Fruit fly (Drosophila melanogaster) whole organism, embryonic: Measurements from ENCODE around the gene CG33098.

ENCODE experiments used
- CG1024 ChIP-seq: fragments of 200-800 bp; sonication (Bioruptor generic); IDR thresholded peaks from 2 replicates; pipeline ENCODE4 v1.3.6; 2022; ENCODE audit warnings: missing biosample characterization, missing genetic modification characterization
- CG10959 ChIP-seq: fragments of 200-800 bp; sonication (Bioruptor generic); IDR thresholded peaks from 2 replicates; pipeline ENCODE4 v1.3.6; 2022; ENCODE audit warnings: missing biosample characterization, missing genetic modification characterization
- CG11504 ChIP-seq: fragments of 200-800 bp; sonication (Bioruptor generic); optimal IDR thresholded peaks from 3 replicates; lab custom pipeline; 2019; ENCODE audit warnings: missing biosample characterization, mild to moderate bottlenecking, missing genetic modification characterization, moderate library complexity
- CG12659 ChIP-seq: fragments of 200-800 bp; sonication (Bioruptor generic); optimal IDR thresholded peaks from 3 replicates; lab custom pipeline; 2017; ENCODE audit warnings: mild to moderate bottlenecking, missing biosample characterization, missing genetic modification reagents, missing genetic modification characterization
- CG13424 ChIP-seq: fragments of 200-800 bp; sonication (Bioruptor generic); optimal IDR thresholded peaks from 2 replicates; lab custom pipeline; 2019; ENCODE audit warnings: missing biosample characterization, mild to moderate bottlenecking, missing genetic modification characterization, moderate library complexity
- CG13775 ChIP-seq: fragments of 200-800 bp; sonication (Bioruptor generic); optimal IDR thresholded peaks from 3 replicates; lab custom pipeline; 2017; ENCODE audit warnings: missing biosample characterization, mild to moderate bottlenecking, missing genetic modification characterization
- CG18262 ChIP-seq: fragments of 200-800 bp; optimal IDR thresholded peaks from 3 replicates; lab custom pipeline; 2019; ENCODE audit warnings: missing biosample characterization, mild to moderate bottlenecking, missing genetic modification characterization, moderate library complexity
- CG18599 ChIP-seq: fragments of 200-800 bp; sonication (Bioruptor generic); optimal IDR thresholded peaks from 3 replicates; lab custom pipeline; 2017; ENCODE audit warnings: missing biosample characterization, missing genetic modification characterization, mild to moderate bottlenecking, moderate library complexity, missing genetic modification reagents
- CG2120 ChIP-seq: fragments of 200-800 bp; sonication (Bioruptor generic); optimal IDR thresholded peaks from 3 replicates; lab custom pipeline; 2016; ENCODE audit warnings: missing biosample characterization, missing genetic modification characterization
- CG30403 ChIP-seq: fragments of 200-800 bp; sonication (Bioruptor generic); optimal IDR thresholded peaks from 3 replicates; lab custom pipeline; 2016; ENCODE audit warnings: missing biosample characterization, missing genetic modification characterization
- CG8290 ChIP-seq, 3 experiments: fragments of 200-800 bp; sonication (Bioruptor generic); optimal IDR thresholded peaks; 2 replicates each; lab custom pipeline; 2016 to 2019; ENCODE audit warnings: missing biosample characterization in 3 of 3, missing genetic modification characterization in 3 of 3, mild to moderate bottlenecking in 2 of 3, moderate library complexity in 1 of 3
- CG8388 ChIP-seq: fragments of 200-800 bp; sonication (Bioruptor generic); optimal IDR thresholded peaks from 2 replicates; lab custom pipeline; 2019; ENCODE audit warnings: missing biosample characterization, mild to moderate bottlenecking, missing genetic modification characterization, moderate library complexity
- Camta ChIP-seq: fragments of 200-800 bp; sonication (Bioruptor generic); optimal IDR thresholded peaks from 2 replicates; lab custom pipeline; 2016; ENCODE audit warnings: missing biosample characterization, missing genetic modification characterization
- Chrac-16 ChIP-seq: fragments of 200-800 bp; sonication (Bioruptor generic); optimal IDR thresholded peaks from 3 replicates; lab custom pipeline; 2016; ENCODE audit warnings: missing biosample characterization, missing genetic modification characterization
- Dad ChIP-seq: fragments of 200-800 bp; sonication (Bioruptor generic); optimal IDR thresholded peaks from 3 replicates; lab custom pipeline; 2016; ENCODE audit warnings: missing biosample characterization, missing genetic modification characterization
- Deaf1 ChIP-seq: fragments of 200-800 bp; optimal IDR thresholded peaks from 3 replicates; lab custom pipeline; 2019; ENCODE audit warnings: missing biosample characterization, mild to moderate bottlenecking, missing genetic modification characterization, moderate library complexity
- Dip2 ChIP-seq: fragments of 200-800 bp; sonication (Bioruptor generic); IDR thresholded peaks from 2 replicates; pipeline ENCODE4 v1.3.6; 2022; ENCODE audit warnings: missing biosample characterization, missing genetic modification characterization
- Dll ChIP-seq: fragments of 200-800 bp; sonication (Bioruptor generic); IDR thresholded peaks from 4 replicates; pipeline ENCODE4 v1.3.6; 2022; ENCODE audit warnings: missing biosample characterization, missing genetic modification characterization; ENCODE audit not compliant: partially characterized antibody
- Dref ChIP-seq: fragments of 200-800 bp; sonication (Bioruptor generic); IDR thresholded peaks from 2 replicates; pipeline ENCODE4 v1.3.6; 2022; ENCODE audit warnings: missing biosample characterization, missing genetic modification characterization
- Elba2 ChIP-seq: fragments of 200-800 bp; sonication (Bioruptor generic); optimal IDR thresholded peaks from 3 replicates; lab custom pipeline; 2016; ENCODE audit warnings: missing biosample characterization, missing genetic modification characterization
- Ets65A ChIP-seq: fragments of 200-800 bp; sonication (Bioruptor generic); peaks from one replicate; lab custom pipeline; 2016; ENCODE audit warnings: missing biosample characterization, missing genetic modification characterization
- Rfx ChIP-seq: fragments of 200-800 bp; sonication (Bioruptor generic); IDR thresholded peaks from 2 replicates; pipeline ENCODE4 v1.3.6; 2022; ENCODE audit warnings: missing biosample characterization, missing genetic modification characterization
- amos ChIP-seq: fragments of 200-800 bp; sonication (Bioruptor generic); IDR thresholded peaks from 2 replicates; pipeline ENCODE4 v1.3.6; 2022; ENCODE audit warnings: missing biosample characterization, missing genetic modification characterization; ENCODE audit not compliant: partially characterized antibody
- aop ChIP-seq: fragments of 200-800 bp; sonication (Bioruptor generic); IDR thresholded peaks from 2 replicates; pipeline ENCODE4 v1.3.6; 2022; ENCODE audit warnings: missing biosample characterization, missing genetic modification characterization
- bbx ChIP-seq: fragments of 200-800 bp; sonication (Bioruptor generic); IDR thresholded peaks from 2 replicates; pipeline ENCODE4 v1.3.6; 2022; ENCODE audit warnings: missing biosample characterization, missing genetic modification characterization; ENCODE audit not compliant: partially characterized antibody
- caup ChIP-seq: fragments of 200-800 bp; sonication (Bioruptor generic); optimal IDR thresholded peaks from 3 replicates; lab custom pipeline; 2017; ENCODE audit warnings: missing biosample characterization, mild to moderate bottlenecking, missing genetic modification characterization, moderate library complexity; ENCODE audit not compliant: severe bottlenecking
- fd96Cb ChIP-seq: fragments of 200-800 bp; sonication (Bioruptor generic); optimal IDR thresholded peaks from 2 replicates; lab custom pipeline; 2018; ENCODE audit warnings: missing biosample characterization, mild to moderate bottlenecking, missing genetic modification characterization, moderate library complexity
- gcm ChIP-seq: fragments of 200-800 bp; sonication (Bioruptor generic); optimal IDR thresholded peaks from 2 replicates; lab custom pipeline; 2019; ENCODE audit warnings: missing biosample characterization, mild to moderate bottlenecking, missing genetic modification characterization, moderate library complexity
- grau ChIP-seq: fragments of 200-800 bp; optimal IDR thresholded peaks from 3 replicates; lab custom pipeline; 2019; ENCODE audit warnings: missing biosample characterization, mild to moderate bottlenecking, missing genetic modification characterization, moderate library complexity
- hkb ChIP-seq, 2 experiments: fragments of 200-800 bp in 1 of 2; fragments of >200 bp in 1 of 2; sonication (Bioruptor generic) in 1 of 2; IDR thresholded peaks in 1 of 2; optimal IDR thresholded peaks in 1 of 2; 2 replicates each; pipeline versions ENCODE4 v1.3.6 to Lab custom; 2017 to 2022; ENCODE audit warnings: missing biosample characterization in 1 of 2, missing genetic modification characterization in 1 of 2
- ind ChIP-seq: fragments of 200-800 bp; sonication (Bioruptor generic); optimal IDR thresholded peaks from 3 replicates; lab custom pipeline; 2016; ENCODE audit warnings: missing biosample characterization, missing genetic modification characterization
- insv ChIP-seq, 2 experiments: fragments of 200-800 bp; sonication (Bioruptor generic); optimal IDR thresholded peaks; 3 replicates each; lab custom pipeline; 2016 to 2018; ENCODE audit warnings: missing biosample characterization in 2 of 2, missing genetic modification characterization in 2 of 2
- jing ChIP-seq: fragments of 200-800 bp; sonication (Bioruptor generic); optimal IDR thresholded peaks from 2 replicates; lab custom pipeline; 2018; ENCODE audit warnings: missing biosample characterization, mild to moderate bottlenecking, missing genetic modification characterization
- lbe ChIP-seq: fragments of 200-800 bp; sonication (Bioruptor generic); optimal IDR thresholded peaks from 2 replicates; lab custom pipeline; 2016; ENCODE audit warnings: missing biosample characterization, mild to moderate bottlenecking, missing genetic modification characterization
- lilli ChIP-seq: fragments of 200-800 bp; sonication (Bioruptor generic); optimal IDR thresholded peaks from 3 replicates; lab custom pipeline; 2016; ENCODE audit warnings: missing biosample characterization, missing genetic modification characterization
- lola ChIP-seq, 3 experiments: fragments of >200 bp in 2 of 3; fragments of 200-800 bp in 1 of 3; sonication (Bioruptor generic) in 1 of 3; optimal IDR thresholded peaks; 2 replicates each; lab custom pipeline; 2017 to 2019; ENCODE audit warnings: missing biosample characterization in 3 of 3, missing genetic modification characterization in 3 of 3, mild to moderate bottlenecking in 1 of 3, moderate library complexity in 1 of 3
- lov ChIP-seq, 2 experiments: fragments of 200-800 bp in 1 of 2; fragments of >200 bp in 1 of 2; sonication (Bioruptor generic) in 1 of 2; IDR thresholded peaks in 1 of 2; optimal IDR thresholded peaks in 1 of 2; 2 replicates in 1 of 2; 3 replicates in 1 of 2; pipeline versions ENCODE4 v1.3.6 to Lab custom; 2017 to 2022; ENCODE audit warnings: missing biosample characterization in 1 of 2, missing genetic modification characterization in 1 of 2
- luna ChIP-seq: fragments of 200-800 bp; sonication (Bioruptor generic); optimal IDR thresholded peaks from 2 replicates; lab custom pipeline; 2016; ENCODE audit warnings: missing biosample characterization, missing genetic modification characterization
- nerfin-1 ChIP-seq: fragments of 200-800 bp; sonication (Bioruptor generic); optimal IDR thresholded peaks from 3 replicates; lab custom pipeline; 2019; ENCODE audit warnings: missing biosample characterization, mild to moderate bottlenecking, missing genetic modification characterization, moderate library complexity
- nmo ChIP-seq: fragments of 200-800 bp; sonication (Bioruptor generic); optimal IDR thresholded peaks from 2 replicates; lab custom pipeline; 2018; ENCODE audit warnings: missing biosample characterization, mild to moderate bottlenecking, missing genetic modification characterization, moderate library complexity
- pros ChIP-seq: fragments of 200-800 bp; sonication (Bioruptor generic); optimal IDR thresholded peaks from 3 replicates; lab custom pipeline; 2019; ENCODE audit warnings: missing biosample characterization, mild to moderate bottlenecking, missing genetic modification characterization, moderate library complexity
- psq ChIP-seq: fragments of 200-800 bp; sonication (Bioruptor generic); optimal IDR thresholded peaks from 2 replicates; lab custom pipeline; 2017; ENCODE audit warnings: missing biosample characterization, missing genetic modification characterization
- ro ChIP-seq: fragments of 200-800 bp; sonication (Bioruptor generic); IDR thresholded peaks from 2 replicates; pipeline ENCODE4 v1.3.6; 2022; ENCODE audit warnings: missing biosample characterization, missing genetic modification characterization
- trem ChIP-seq: fragments of 200-800 bp; optimal IDR thresholded peaks from 3 replicates; lab custom pipeline; 2019; ENCODE audit warnings: missing biosample characterization, mild to moderate bottlenecking, missing genetic modification characterization, moderate library complexity
- zen2 ChIP-seq: fragments of 200-800 bp; sonication (Bioruptor generic); IDR thresholded peaks from 3 replicates; pipeline ENCODE4 v1.3.6; 2022; ENCODE audit warnings: missing biosample characterization, missing genetic modification characterization; ENCODE audit not compliant: partially characterized antibody

Gene CG33098

dm6 chr3R:12406235-12407196, 19.5 kb downstream of the CG33098 start, which contains the start of gene CG5167 (continued):
- TF ChIP-seq CG13424 (peak; percentile 63), CG12659 (GFP tag; lab: Kevin White, UChicago) (peak; percentile 20), aop (GFP tag; lab: Robert Waterston, UW) (no peak), hkb (optimal IDR thresholded peaks at IDR 0.05; lab: Kevin White, UChicago) (no peak), hkb (GFP tag; IDR thresholded peaks at IDR 0.05; lab: Robert Waterston, UW) (peak; percentile 59), Chrac-16 (GFP tag; lab: Kevin White, UChicago) (peak; percentile 35), grau (peak; percentile 56), CG18599 (peak; percentile 67), CG13775 (no peak), Rfx (GFP tag; lab: Robert Waterston, UW) (no peak), ind (GFP tag; lab: Kevin White, UChicago) (peak; percentile 27), trem (tag; lab: Kevin White, UChicago) (peak; percentile 58), lilli (GFP tag; lab: Kevin White, UChicago) (peak; percentile 45), Dip2 (GFP tag; lab: Robert Waterston, UW) (no peak), fd96Cb (tag; lab: Kevin White, UChicago) (peak; percentile 9), amos (GFP tag; lab: Robert Waterston, UW) (peak; percentile 7; the same call in 1 of the 2 replicates), lbe (peak; percentile 12), Ets65A (GFP tag; lab: Kevin White, UChicago) (peak; percentile 44), CG18262 (tag; lab: Kevin White, UChicago) (peak; percentile 58), nmo (GFP tag; lab: Kevin White, UChicago) (peak; percentile 22), CG11504 (tag; lab: Kevin White, UChicago) (no peak), Dref (peak; percentile 49), CG8388 (GFP tag; lab: Kevin White, UChicago) (peak; percentile 24), lov (optimal IDR thresholded peaks at IDR 0.05; lab: Kevin White, UChicago) (no peak), lov (GFP tag; IDR thresholded peaks at IDR 0.05; lab: Robert Waterston, UW) (no peak), Dll (GFP tag; lab: Robert Waterston, UW) (peak; percentile 25; the same call in 1 of the 4 replicates), psq (no peak), Dad (GFP tag; lab: Kevin White, UChicago) (no peak), jing (GFP tag; lab: Kevin White, UChicago) (no peak), CG10959 (GFP tag; lab: Robert Waterston, UW) (no peak), nerfin-1 (tag; lab: Kevin White, UChicago) (peak; percentile 7), zen2 (GFP tag; lab: Robert Waterston, UW) (no peak), pros (GFP tag; lab: Kevin White, UChicago) (no peak), Camta (GFP tag; lab: Kevin White, UChicago) (peak; percentile 32), bbx (GFP tag; lab: Robert Waterston, UW) (0 out of 2 replicates have a peak, but pooled peaks have one; percentile 22), CG2120 (GFP tag; lab: Kevin White, UChicago) (peak; percentile 44), caup (GFP tag; lab: Kevin White, UChicago) (peak; percentile 6), luna (peak; percentile 22), gcm (GFP tag; lab: Kevin White, UChicago) (peak; percentile 19), CG8290 (GFP tag; optimal IDR thresholded peaks at IDR 0.05; lab: Kevin White, UChicago) (peak; percentile 61), CG8290 (tag; optimal IDR thresholded peaks at IDR 0.05; lab: Kevin White, UChicago) (peak in 1 of 2 experiments; percentile 29), lola (GFP tag; optimal IDR thresholded peaks at IDR 0.05; lab: Kevin White, UChicago) (peak in 1 of 3 experiments; percentile 49), Deaf1 (peak; percentile 50), CG30403 (GFP tag; lab: Kevin White, UChicago) (peak; percentile 34), ro (no peak), Elba2 (GFP tag; lab: Kevin White, UChicago) (no peak), CG1024 (GFP tag; lab: Robert Waterston, UW) (no peak), insv (GFP tag; optimal IDR thresholded peaks at IDR 0.05; lab: Kevin White, UChicago) (peak in 1 of 2 experiments; percentile 4)
